Worm (Caenorhabditis elegans) whole organism, late embryonic: ENCODE data around the gene Y42H9AR.4.
A peak's percentile ranks its signal among the peaks of the same experiment; 100 is the strongest.

ENCODE experiments used
- K09A11.1 ChIP-seq: sonication (generic microtip); optimal IDR thresholded peaks from 2 replicates; lab custom pipeline; 2017; ENCODE audit warnings: antibody characterized with exemption, mild to moderate bottlenecking, missing genetic modification characterization, missing compliant biosample characterization; ENCODE audit not compliant: insufficient read depth
- T23F11.4 ChIP-seq: fragments of 200-800 bp; sonication (Bioruptor generic); optimal IDR thresholded peaks from 2 replicates; lab custom pipeline; 2018; ENCODE audit warnings: mild to moderate bottlenecking, missing genetic modification characterization, missing compliant biosample characterization
- ceh-14 ChIP-seq: sonication (generic microtip); optimal IDR thresholded peaks from 2 replicates; lab custom pipeline; 2016; ENCODE audit warnings: missing genotype, missing genetic modification characterization, missing compliant biosample characterization
- ceh-18 ChIP-seq: sonication (generic microtip); optimal IDR thresholded peaks from 2 replicates; lab custom pipeline; 2016; ENCODE audit warnings: missing genetic modification characterization, missing compliant biosample characterization
- ceh-19 ChIP-seq: fragments of 200-800 bp; sonication (Bioruptor generic); optimal IDR thresholded peaks from 2 replicates; lab custom pipeline; 2018; ENCODE audit warnings: mild to moderate bottlenecking, missing genetic modification characterization, missing compliant biosample characterization
- ceh-2 ChIP-seq: sonication (generic microtip); optimal IDR thresholded peaks from 2 replicates; lab custom pipeline; 2016; ENCODE audit warnings: missing genotype, missing genetic modification characterization, missing compliant biosample characterization
- ceh-30 ChIP-seq: fragments of 150-350 bp; optimal IDR thresholded peaks from 2 replicates; lab custom pipeline; 2014; ENCODE audit warnings: missing biosample characterization, missing genetic modification characterization
- ceh-31 ChIP-seq: sonication (generic microtip); optimal IDR thresholded peaks from 2 replicates; lab custom pipeline; 2016; ENCODE audit warnings: missing genetic modification characterization, missing compliant biosample characterization
- ceh-45 ChIP-seq: fragments of 200-800 bp; sonication (Bioruptor generic); IDR thresholded peaks from 2 replicates; pipeline ENCODE4 v1.3.6; 2022; ENCODE audit warnings: missing genetic modification reagents, missing genetic modification characterization, missing compliant biosample characterization
- ceh-48 ChIP-seq: sonication (generic microtip); optimal IDR thresholded peaks from 2 replicates; lab custom pipeline; 2016; ENCODE audit warnings: missing genetic modification characterization, inconsistent platforms, missing compliant biosample characterization
- ceh-6 ChIP-seq: fragments of 200-800 bp; sonication (Bioruptor generic); optimal IDR thresholded peaks from 2 replicates; lab custom pipeline; 2018; ENCODE audit warnings: mild to moderate bottlenecking, missing genetic modification characterization, missing compliant biosample characterization
- ceh-9 ChIP-seq: sonication (generic microtip); optimal IDR thresholded peaks from 2 replicates; lab custom pipeline; 2016; ENCODE audit warnings: mild to moderate bottlenecking, missing genetic modification characterization, inconsistent platforms, missing compliant biosample characterization
- che-1 ChIP-seq: sonication (generic microtip); optimal IDR thresholded peaks from 2 replicates; lab custom pipeline; 2016; ENCODE audit warnings: mild to moderate bottlenecking, missing genetic modification characterization, missing compliant biosample characterization
- dmd-4 ChIP-seq: sonication (generic microtip); optimal IDR thresholded peaks from 2 replicates; lab custom pipeline; 2016; ENCODE audit warnings: borderline replicate concordance, missing genetic modification characterization, missing compliant biosample characterization
- dve-1 ChIP-seq: sonication (generic microtip); optimal IDR thresholded peaks from 2 replicates; lab custom pipeline; 2017; ENCODE audit warnings: antibody characterized with exemption, mild to moderate bottlenecking, missing genetic modification characterization, missing compliant biosample characterization
- elt-2 ChIP-seq: sonication (generic microtip); optimal IDR thresholded peaks from 2 replicates; lab custom pipeline; 2016; ENCODE audit warnings: missing genetic modification reagents, missing genetic modification characterization, missing compliant biosample characterization
- elt-4 ChIP-seq: sonication (generic microtip); optimal IDR thresholded peaks from 2 replicates; lab custom pipeline; 2016; ENCODE audit warnings: missing genetic modification characterization, missing compliant biosample characterization
- ets-4 ChIP-seq: sonication (generic microtip); optimal IDR thresholded peaks from 2 replicates; lab custom pipeline; 2016; ENCODE audit warnings: missing genetic modification characterization, missing compliant biosample characterization
- eyg-1 ChIP-seq: sonication (generic microtip); optimal IDR thresholded peaks from 2 replicates; lab custom pipeline; 2016; ENCODE audit warnings: missing genotype, missing genetic modification characterization, missing compliant biosample characterization
- fkh-10 ChIP-seq: fragments of 150-350 bp; optimal IDR thresholded peaks from 2 replicates; lab custom pipeline; 2014; ENCODE audit warnings: missing biosample characterization, missing genetic modification reagents, missing genetic modification characterization
- hlh-15 ChIP-seq: sonication (generic microtip); optimal IDR thresholded peaks from 2 replicates; lab custom pipeline; 2016; ENCODE audit warnings: missing genetic modification characterization, missing compliant biosample characterization
- hlh-30 ChIP-seq: sonication (generic microtip); optimal IDR thresholded peaks from 2 replicates; lab custom pipeline; 2017; ENCODE audit warnings: antibody characterized with exemption, missing genetic modification characterization, missing compliant biosample characterization; ENCODE audit not compliant: insufficient read depth
- lim-6 ChIP-seq: sonication (generic microtip); optimal IDR thresholded peaks from 2 replicates; lab custom pipeline; 2016; ENCODE audit warnings: missing genetic modification characterization, missing compliant biosample characterization
- mec-3 ChIP-seq: sonication (generic microtip); optimal IDR thresholded peaks from 2 replicates; lab custom pipeline; 2016; ENCODE audit warnings: borderline replicate concordance, missing genetic modification characterization, missing compliant biosample characterization
- nfya-1 ChIP-seq: sonication (generic microtip); optimal IDR thresholded peaks from 2 replicates; lab custom pipeline; 2017; ENCODE audit warnings: missing genetic modification characterization, mild to moderate bottlenecking, missing compliant biosample characterization, antibody characterized with exemption, moderate library complexity
- odd-2 ChIP-seq: sonication (generic microtip); optimal IDR thresholded peaks from 2 replicates; lab custom pipeline; 2017; ENCODE audit warnings: antibody characterized with exemption, mild to moderate bottlenecking, missing genetic modification characterization, missing compliant biosample characterization
- pat-9 ChIP-seq: fragments of 200-800 bp; sonication (Bioruptor generic); optimal IDR thresholded peaks from 2 replicates; lab custom pipeline; 2018; ENCODE audit warnings: mild to moderate bottlenecking, missing genetic modification characterization, moderate library complexity, missing compliant biosample characterization
- pax-1 ChIP-seq: fragments of 150-350 bp; optimal IDR thresholded peaks from 2 replicates; lab custom pipeline; 2014; ENCODE audit warnings: missing biosample characterization, missing genetic modification characterization
- pqm-1 ChIP-seq: sonication (generic microtip); optimal IDR thresholded peaks from 2 replicates; lab custom pipeline; 2016; ENCODE audit warnings: missing genetic modification characterization, missing compliant biosample characterization
- pros-1 ChIP-seq: fragments of 150-350 bp; optimal IDR thresholded peaks from 2 replicates; lab custom pipeline; 2014; ENCODE audit warnings: missing biosample characterization, missing genetic modification reagents, missing genetic modification characterization
- ref-2 ChIP-seq: sonication (generic microtip); optimal IDR thresholded peaks from 2 replicates; lab custom pipeline; 2016; ENCODE audit warnings: missing genetic modification characterization, missing compliant biosample characterization
- rnt-1 ChIP-seq: sonication (generic microtip); optimal IDR thresholded peaks from 2 replicates; lab custom pipeline; 2016; ENCODE audit warnings: missing genetic modification characterization, missing compliant biosample characterization
- sox-2 ChIP-seq: fragments of 200-800 bp; sonication (Bioruptor generic); IDR thresholded peaks from 2 replicates; pipeline ENCODE4 v1.3.6; 2022; ENCODE audit warnings: missing genetic modification reagents, missing genetic modification characterization, missing compliant biosample characterization
- sox-4 ChIP-seq: sonication (generic microtip); optimal IDR thresholded peaks from 2 replicates; lab custom pipeline; 2017; ENCODE audit warnings: mild to moderate bottlenecking, missing genetic modification characterization, inconsistent platforms, missing compliant biosample characterization
- tbx-7 ChIP-seq: sonication (generic microtip); optimal IDR thresholded peaks from 2 replicates; lab custom pipeline; 2016; ENCODE audit warnings: missing genotype, missing genetic modification characterization, missing compliant biosample characterization
- ttx-3 ChIP-seq: sonication (generic microtip); optimal IDR thresholded peaks from 2 replicates; lab custom pipeline; 2016; ENCODE audit warnings: missing genetic modification reagents, missing genetic modification characterization, missing compliant biosample characterization
- unc-3 ChIP-seq, 2 experiments: fragments of 200-800 bp in 1 of 2; sonication (Bioruptor generic) in 1 of 2; sonication (generic microtip) in 1 of 2; conservative IDR thresholded peaks in 1 of 2; optimal IDR thresholded peaks in 1 of 2; 2 replicates each; pipeline versions ENCODE4 v1.3.6 to Lab custom; 2016 to 2022; ENCODE audit warnings: missing compliant biosample characterization in 2 of 2, missing genetic modification characterization in 2 of 2, missing genetic modification reagents in 1 of 2
- unc-42 ChIP-seq: sonication (generic microtip); optimal IDR thresholded peaks from 2 replicates; lab custom pipeline; 2016; ENCODE audit warnings: missing genotype, missing genetic modification characterization, missing compliant biosample characterization
- ztf-16 ChIP-seq: sonication (generic microtip); optimal IDR thresholded peaks from 2 replicates; lab custom pipeline; 2017; ENCODE audit warnings: missing genetic modification characterization, missing compliant biosample characterization

Y42H9AR.4 gene

DNA sequence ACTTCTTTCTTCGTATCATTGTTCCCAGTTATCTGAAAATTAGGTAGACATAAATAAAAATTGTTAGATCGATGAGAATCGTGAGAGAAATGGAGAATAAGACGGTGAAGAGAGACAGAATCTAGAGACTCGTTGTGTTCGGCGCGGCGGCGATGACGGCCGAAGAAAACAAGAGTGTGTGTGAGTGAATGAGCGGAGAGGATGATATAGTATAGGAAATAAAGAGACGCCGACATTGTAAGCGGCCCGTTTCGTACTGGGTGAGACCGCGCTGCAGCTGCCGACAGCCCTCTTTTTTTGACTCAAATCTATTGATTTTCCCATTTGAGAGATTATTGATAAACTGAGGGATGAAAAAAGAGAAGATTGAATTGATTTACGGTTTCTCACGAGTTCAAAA lies at the start of gene Y42H9AR.4:
Gene Y42H9AR.4 (minus strand): TSS at position 32 of the 400 bp plus-strand sequence.
- TF ChIP-seq ceh-6 (GFP tag; lab: Kevin White, UChicago) (no peak), fkh-10 (GFP tag; lab: Kevin White, UChicago) (no peak), ceh-45 (GFP tag; lab: Robert Waterston, UW) (no peak), che-1 (tag; lab: Kevin White, UChicago) (no peak), sox-4 (tag; lab: Kevin White, UChicago) (no peak), ceh-19 (GFP tag; lab: Kevin White, UChicago) (peak; percentile 14), ceh-2 (tag; lab: Kevin White, UChicago) (no peak), ztf-16 (tag; lab: Kevin White, UChicago) (no peak), nfya-1 (peak; percentile 9), sox-2 (GFP tag; lab: Robert Waterston, UW) (no peak), ceh-48 (tag; lab: Kevin White, UChicago) (peak; percentile 25), ceh-30 (tag; lab: Kevin White, UChicago) (no peak), tbx-7 (tag; lab: Kevin White, UChicago) (no peak), ceh-31 (tag; lab: Kevin White, UChicago) (peak; percentile 18), dmd-4 (tag; lab: Kevin White, UChicago) (no peak), ceh-14 (tag; lab: Kevin White, UChicago) (peak; percentile 11), K09A11.1 (no peak), ceh-9 (tag; lab: Kevin White, UChicago) (no peak), lim-6 (tag; lab: Kevin White, UChicago) (no peak)
- TF ChIP-seq, all 69 proteins: peak for 5

- no peak for TF ChIP-seq sox-2 (GFP tag; lab: Robert Waterston, UW)
- no peak for TF ChIP-seq pros-1
Measured at ce11 chrIV:8161774-8162173, 49.8 kb upstream of the Y42H9AR.4 start.

DNA sequence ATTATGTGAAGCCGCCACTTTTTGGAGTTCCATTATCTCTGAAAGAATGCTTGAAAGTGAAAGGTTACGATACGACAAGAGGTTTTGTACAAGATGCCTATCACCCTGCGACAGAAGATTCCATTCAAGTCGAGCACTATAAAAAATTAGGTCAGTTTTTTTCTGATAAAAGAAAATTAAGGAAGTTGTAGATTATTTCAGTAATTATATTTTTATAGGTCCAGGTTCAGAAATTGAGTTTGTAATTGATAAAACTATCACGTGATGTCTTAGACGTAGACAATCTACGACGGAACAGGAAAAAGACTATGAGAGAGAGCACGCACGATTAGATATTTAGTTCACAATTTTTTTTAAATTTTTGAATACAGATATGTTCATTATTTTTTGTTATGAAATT lies 48.0 kb upstream of the Y42H9AR.4 start:
- TF ChIP-seq odd-2 (tag; lab: Kevin White, UChicago) (no peak), pat-9 (no peak), ceh-48 (tag; lab: Kevin White, UChicago) (no peak), ztf-16 (tag; lab: Kevin White, UChicago) (no peak), mec-3 (tag; lab: Kevin White, UChicago) (no peak), ref-2 (no peak), unc-3 (GFP tag; conservative IDR thresholded peaks at IDR 0.05; lab: Robert Waterston, UW) (no peak), unc-3 (tag; optimal IDR thresholded peaks at IDR 0.05; lab: Kevin White, UChicago) (no peak), pqm-1 (tag; lab: Kevin White, UChicago) (no peak), dve-1 (tag; lab: Kevin White, UChicago) (no peak), eyg-1 (tag; lab: Kevin White, UChicago) (no peak), ceh-6 (GFP tag; lab: Kevin White, UChicago) (no peak), pros-1 (no peak), rnt-1 (no peak), elt-2 (no peak), unc-42 (tag; lab: Kevin White, UChicago) (no peak), elt-4 (tag; lab: Kevin White, UChicago) (no peak), pax-1 (no peak), hlh-30 (tag; lab: Kevin White, UChicago) (no peak), T23F11.4 (GFP tag; lab: Kevin White, UChicago) (no peak)
- TF ChIP-seq, all 69 proteins: peak for 0

DNA sequence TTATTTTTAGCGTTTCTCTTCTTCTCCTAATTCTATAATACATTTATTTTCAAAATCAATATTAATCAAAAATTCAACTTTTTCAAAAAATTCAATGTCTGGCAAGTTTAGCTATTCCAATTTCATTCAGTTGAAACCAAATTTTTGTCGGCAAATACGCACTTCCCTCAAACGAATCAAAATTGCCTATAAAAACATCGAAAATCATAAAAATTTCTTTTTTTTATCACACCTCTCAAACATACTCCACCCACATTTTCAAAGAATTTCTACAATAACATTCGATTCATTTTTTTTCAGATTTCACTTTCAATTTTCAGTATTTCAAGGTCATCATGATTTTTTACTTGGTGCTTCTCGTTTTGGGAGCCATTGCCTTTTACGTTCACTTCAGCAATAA lies 47.1 kb upstream of the Y42H9AR.4 start, which contains the start of gene faah-1:
Gene faah-1 (plus strand): TSS at position 301 of the 400 bp plus-strand sequence.
- no peak for TF ChIP-seq hlh-15 (tag; lab: Kevin White, UChicago)
- TF ChIP-seq elt-4 (tag; lab: Kevin White, UChicago): no peak
- TF ChIP-seq ttx-3 (tag; lab: Kevin White, UChicago): no peak
- TF ChIP-seq ceh-18 (tag; lab: Kevin White, UChicago): no peak
- TF ChIP-seq ets-4 (tag; lab: Kevin White, UChicago): no peak
- TF ChIP-seq, all 69 proteins: peak for 0
